Worm (Caenorhabditis elegans) whole organism, L3 larva: Measurements from ENCODE around the gene ins-16.

ENCODE experiments used
- R02D3.7 ChIP-seq: fragments of 150-350 bp; optimal IDR thresholded peaks from 2 replicates; lab custom pipeline; 2014; ENCODE audit warnings: missing biosample characterization, missing genetic modification characterization
- ceh-16 ChIP-seq: sonication (generic microtip); optimal IDR thresholded peaks from 2 replicates; lab custom pipeline; 2017; ENCODE audit warnings: missing biosample characterization, missing genetic modification characterization
- ceh-9 ChIP-seq: sonication (generic microtip); optimal IDR thresholded peaks from 2 replicates; lab custom pipeline; 2018; ENCODE audit warnings: missing biosample characterization, missing genetic modification characterization
- fos-1 ChIP-seq: fragments of 150-350 bp; optimal IDR thresholded peaks from 2 replicates; lab custom pipeline; 2014; ENCODE audit warnings: missing biosample characterization, missing genetic modification characterization
- hmg-11 ChIP-seq: sonication (generic microtip); optimal IDR thresholded peaks from 2 replicates; lab custom pipeline; 2016; ENCODE audit warnings: missing genetic modification characterization, missing compliant biosample characterization
- jun-1 ChIP-seq: fragments of 150-350 bp; optimal IDR thresholded peaks from 2 replicates; lab custom pipeline; 2014; ENCODE audit warnings: missing biosample characterization, missing genetic modification reagents, missing genetic modification characterization
- lin-39 ChIP-seq: fragments of 150-350 bp; optimal IDR thresholded peaks from 2 replicates; lab custom pipeline; 2018; ENCODE audit warnings: missing biosample characterization, missing genetic modification reagents, missing genetic modification characterization
- mdl-1 ChIP-seq: fragments of 150-350 bp; optimal IDR thresholded peaks from 2 replicates; lab custom pipeline; 2014; ENCODE audit warnings: missing biosample characterization, missing genetic modification characterization
- mml-1 ChIP-seq: fragments of 150-350 bp; sonication (generic microtip); optimal IDR thresholded peaks from 3 replicates; lab custom pipeline; 2014; ENCODE audit warnings: missing biosample characterization, missing genetic modification characterization
- nfya-1 ChIP-seq: sonication (generic microtip); optimal IDR thresholded peaks from 2 replicates; lab custom pipeline; 2017; ENCODE audit warnings: missing genetic modification characterization, mild to moderate bottlenecking, missing compliant biosample characterization, antibody characterized with exemption, moderate library complexity; ENCODE audit not compliant: insufficient read depth
- pha-4 ChIP-seq: fragments of 150-350 bp; optimal IDR thresholded peaks from 2 replicates; lab custom pipeline; 2014; ENCODE audit warnings: missing biosample characterization, missing genetic modification reagents, missing genetic modification characterization
- unc-39 ChIP-seq: sonication (generic microtip); optimal IDR thresholded peaks from 4 replicates; lab custom pipeline; 2017; ENCODE audit warnings: missing biosample characterization, missing genetic modification characterization
- zag-1 ChIP-seq: fragments of 150-350 bp; optimal IDR thresholded peaks from 2 replicates; lab custom pipeline; 2014; ENCODE audit warnings: missing biosample characterization, missing genetic modification characterization
- ztf-4 ChIP-seq: fragments of 150-350 bp; optimal IDR thresholded peaks from 2 replicates; lab custom pipeline; 2014; ENCODE audit warnings: missing biosample characterization, missing genetic modification characterization

ce11 chrIII:2031746-2032145 lies 29.0 kb downstream of the ins-16 start:
- TF ChIP-seq unc-39 (tag; lab: Kevin White, UChicago): no peak
- no peak for TF ChIP-seq fos-1 (tag; lab: Kevin White, UChicago)
- TF ChIP-seq ceh-16 (tag; lab: Kevin White, UChicago): no peak
- no peak for TF ChIP-seq nfya-1 (tag; lab: Kevin White, UChicago)
- no peak for TF ChIP-seq ztf-4 (tag; lab: Kevin White, UChicago)
- no peak for TF ChIP-seq jun-1 (tag; lab: Kevin White, UChicago)
- TF ChIP-seq ceh-9 (tag; lab: Kevin White, UChicago): no peak
- no peak for TF ChIP-seq pha-4
- TF ChIP-seq lin-39 (tag; lab: Kevin White, UChicago): no peak
- TF ChIP-seq mdl-1 (tag; lab: Kevin White, UChicago): no peak
- TF ChIP-seq hmg-11 (tag; lab: Kevin White, UChicago): no peak
- no peak for TF ChIP-seq mml-1
- TF ChIP-seq zag-1: no peak
- TF ChIP-seq R02D3.7 (tag; lab: Kevin White, UChicago): no peak
